Worm (Caenorhabditis elegans) whole organism, L4 larva: ENCODE results near the gene clec-169.

Experiments
- F44E2.7 ChIP-seq: fragments of 200-800 bp; sonication (Bioruptor generic); IDR thresholded peaks from 2 replicates; pipeline ENCODE4 v2.1.2; 2022; ENCODE audit warnings: missing genetic modification characterization, missing compliant biosample characterization
- aly-2 ChIP-seq: sonication (generic microtip); optimal IDR thresholded peaks from 2 replicates; lab custom pipeline; 2018; ENCODE audit warnings: missing biosample characterization, missing genetic modification characterization
- arid-1 ChIP-seq: fragments of 200-800 bp; sonication (Bioruptor generic); conservative IDR thresholded peaks from 2 replicates; pipeline ENCODE4 v1.3.6; 2022; ENCODE audit warnings: missing genetic modification reagents, missing genetic modification characterization, missing compliant biosample characterization
- ceh-28 ChIP-seq: fragments of 150-350 bp; optimal IDR thresholded peaks from 2 replicates; lab custom pipeline; 2014; ENCODE audit warnings: missing biosample characterization, missing genetic modification reagents, missing genetic modification characterization
- ceh-82 ChIP-seq: sonication (generic microtip); optimal IDR thresholded peaks from 2 replicates; lab custom pipeline; 2017; ENCODE audit warnings: missing biosample characterization, missing genetic modification characterization
- jun-1 ChIP-seq: fragments of 150-350 bp; optimal IDR thresholded peaks from 2 replicates; lab custom pipeline; 2014; ENCODE audit warnings: missing biosample characterization, missing genetic modification reagents, missing genetic modification characterization
- nhr-76 ChIP-seq: fragments of 150-350 bp; optimal IDR thresholded peaks from 2 replicates; lab custom pipeline; 2014; ENCODE audit warnings: missing biosample characterization, missing genetic modification characterization
- nhr-77 ChIP-seq: fragments of 150-350 bp; optimal IDR thresholded peaks from 2 replicates; lab custom pipeline; 2014; ENCODE audit warnings: missing biosample characterization, missing genetic modification characterization
- pqm-1 ChIP-seq: sonication (generic microtip); optimal IDR thresholded peaks from 2 replicates; lab custom pipeline; 2017; ENCODE audit warnings: missing biosample characterization, missing genetic modification characterization
- sdz-12 ChIP-seq: fragments of 200-800 bp; sonication (Bioruptor generic); optimal IDR thresholded peaks from 2 replicates; lab custom pipeline; 2018; ENCODE audit warnings: mild to moderate bottlenecking, missing genetic modification characterization, missing compliant biosample characterization
- snpc-4 ChIP-seq: fragments of 150-350 bp; optimal IDR thresholded peaks from 2 replicates; lab custom pipeline; 2014; ENCODE audit warnings: missing biosample characterization, missing genetic modification characterization
- unc-130 ChIP-seq: sonication (generic microtip); optimal IDR thresholded peaks from 2 replicates; lab custom pipeline; 2016; ENCODE audit warnings: missing genetic modification reagents, missing genetic modification characterization, missing compliant biosample characterization
- zag-1 ChIP-seq: fragments of 150-350 bp; optimal IDR thresholded peaks from 2 replicates; lab custom pipeline; 2014; ENCODE audit warnings: missing biosample characterization, missing genetic modification characterization

ce11 chrIV:1238147-1238546 is 23.0 kb upstream of the clec-169 start:
- no peak for TF ChIP-seq snpc-4 (tag; lab: Kevin White, UChicago)
- TF ChIP-seq F44E2.7 (GFP tag; lab: Robert Waterston, UW), result no peak
- no peak for TF ChIP-seq unc-130 (GFP tag; lab: Kevin White, UChicago)
- TF ChIP-seq pqm-1 (tag; lab: Kevin White, UChicago), result no peak
- no peak for TF ChIP-seq nhr-77 (tag; lab: Kevin White, UChicago)
- TF ChIP-seq ceh-82 (tag; lab: Kevin White, UChicago), result no peak
- TF ChIP-seq jun-1 (tag; lab: Kevin White, UChicago), result no peak
- no peak for TF ChIP-seq nhr-76 (tag; lab: Kevin White, UChicago)
- TF ChIP-seq aly-2, result no peak
- TF ChIP-seq sdz-12, result no peak
- TF ChIP-seq arid-1 (GFP tag; lab: Robert Waterston, UW), result no peak
- no peak for TF ChIP-seq zag-1 (tag; lab: Kevin White, UChicago)
- no peak for TF ChIP-seq ceh-28 (tag; lab: Kevin White, UChicago)
